Worm (Caenorhabditis elegans): ENCODE data around the gene Y6E2A.7.
"Not testable (repeated sequence)": the region's sequence is repeated elsewhere in the genome, so short reads cannot be mapped to it uniquely, and the experiment has no call there.

The Y6E2A.7 gene

DNA sequence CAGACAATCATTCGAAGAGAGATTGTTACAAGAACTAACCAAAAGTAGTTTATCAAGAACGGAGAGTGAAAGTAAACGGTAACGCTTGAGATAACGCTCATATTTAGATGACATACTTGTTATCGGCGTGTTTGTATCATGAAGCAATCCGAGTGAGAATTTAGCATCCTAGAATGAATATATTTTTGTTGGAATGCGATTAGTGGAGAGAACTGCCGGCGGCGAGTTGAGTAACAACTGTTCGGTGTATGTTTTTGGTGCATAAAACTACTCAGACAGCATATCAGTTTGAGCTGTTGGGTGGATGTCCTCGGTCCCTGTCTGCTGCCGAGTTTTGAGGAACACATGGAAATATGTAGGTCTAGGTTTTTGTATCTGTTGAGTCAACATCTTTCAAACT lies 13.9 kb downstream of the Y6E2A.7 start, which contains the start of gene T23D5.3:
TSS of gene T23D5.3 (minus strand) at position 101 of the 400 bp plus-strand sequence.
- TF ChIP-seq hlh-6 (tag; optimal IDR thresholded peaks at IDR 0.05) (no peak), hlh-30 (tag; optimal IDR thresholded peaks at IDR 0.05; ENCODE audit: insufficient read depth) (no peak), F13H6.1 (tag; optimal IDR thresholded peaks at IDR 0.05) (no peak), fax-1 (tag; optimal IDR thresholded peaks at IDR 0.05) (no peak), ceh-9 (tag; optimal IDR thresholded peaks at IDR 0.05) (no peak), eyg-1 (tag; optimal IDR thresholded peaks at IDR 0.05) (no peak), tbx-7 (tag; optimal IDR thresholded peaks at IDR 0.05) (no peak)

DNA sequence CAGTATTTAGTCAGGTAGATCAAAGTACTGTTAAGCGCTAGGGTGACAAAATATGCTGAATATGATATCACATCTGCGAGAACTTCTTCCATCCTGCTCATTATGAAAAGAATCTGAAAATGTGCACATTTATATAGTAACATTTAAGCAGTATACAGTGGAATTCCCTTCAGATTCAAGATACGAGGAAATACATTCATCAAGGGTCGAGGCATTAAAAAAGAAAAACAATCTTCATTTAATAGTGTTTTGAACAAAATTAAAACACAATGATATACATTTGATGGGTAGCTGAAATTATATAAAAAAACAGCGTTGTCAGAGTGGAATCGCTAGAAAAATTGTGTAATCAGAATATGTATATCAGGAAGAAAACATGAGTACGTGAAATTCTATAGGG lies 16.1 kb downstream of the Y6E2A.7 start, which contains the start of gene str-27:
TSS of gene str-27 (minus strand) at position 101 of the 400 bp plus-strand sequence.
- TF ChIP-seq Y22D7AL.16 (tag; optimal IDR thresholded peaks at IDR 0.05) (no peak), che-1 (tag; optimal IDR thresholded peaks at IDR 0.05) (no peak), C08G9.2 (tag; optimal IDR thresholded peaks at IDR 0.05) (no peak), ceh-14 (tag; optimal IDR thresholded peaks at IDR 0.05) (no peak), pros-1 (tag; optimal IDR thresholded peaks at IDR 0.05) (no peak), ceh-45 (GFP tag; IDR thresholded peaks at IDR 0.05) (no peak), ceh-31 (tag; optimal IDR thresholded peaks at IDR 0.05) (no peak), gmeb-2 (tag; optimal IDR thresholded peaks at IDR 0.05) (no peak), hlh-15 (tag; optimal IDR thresholded peaks at IDR 0.05) (no peak), pax-1 (tag; optimal IDR thresholded peaks at IDR 0.05) (no peak), hlh-13 (GFP tag; optimal IDR thresholded peaks at IDR 0.05) (no peak), sdc-2 (tag; optimal IDR thresholded peaks at IDR 0.05) (no peak), rnt-1 (tag; optimal IDR thresholded peaks at IDR 0.05) (no peak), pat-9 (tag; optimal IDR thresholded peaks at IDR 0.05) (no peak), nhr-232 (tag; optimal IDR thresholded peaks at IDR 0.05) (no peak)

- TF ChIP-seq zip-5 (tag; optimal IDR thresholded peaks at IDR 0.05): no peak
- no peak for TF ChIP-seq hlh-6 (tag; optimal IDR thresholded peaks at IDR 0.05)
- no peak for TF ChIP-seq madf-2 (tag; optimal IDR thresholded peaks at IDR 0.05)
- no peak for TF ChIP-seq sdc-2 (tag; optimal IDR thresholded peaks at IDR 0.05)
- TF ChIP-seq pat-9 (tag; optimal IDR thresholded peaks at IDR 0.05): no peak
- TF ChIP-seq odd-2 (tag; optimal IDR thresholded peaks at IDR 0.05): no peak
- no peak for TF ChIP-seq fkh-6 (tag; optimal IDR thresholded peaks at IDR 0.05)
- no peak for TF ChIP-seq fax-1 (tag; optimal IDR thresholded peaks at IDR 0.05)
- TF ChIP-seq nfya-1 (tag; optimal IDR thresholded peaks at IDR 0.05): no peak
- no peak for TF ChIP-seq ama-1 (optimal IDR thresholded peaks at IDR 0.05)
- no peak for TF ChIP-seq K09A11.1 (tag; optimal IDR thresholded peaks at IDR 0.05; ENCODE audit: insufficient read depth)
- no peak for TF ChIP-seq K02D7.2 (tag; optimal IDR thresholded peaks at IDR 0.05)
- TF ChIP-seq ttx-3 (tag; optimal IDR thresholded peaks at IDR 0.05): no peak
- no peak for TF ChIP-seq tbx-7 (tag; optimal IDR thresholded peaks at IDR 0.05)
- no peak for TF ChIP-seq sox-2 (GFP tag; IDR thresholded peaks at IDR 0.05)
- TF ChIP-seq tbx-2 (tag; optimal IDR thresholded peaks at IDR 0.05): no peak
- no peak for TF ChIP-seq hlh-8 (tag; optimal IDR thresholded peaks at IDR 0.05)
- TF ChIP-seq ceh-48 (tag; optimal IDR thresholded peaks at IDR 0.05): no peak
These were observed 22.2 kb downstream of the Y6E2A.7 start, which contains the start of gene str-18 for ce11 chrV:15741851-15742250. TSS of gene str-18 (minus strand) at chrV:15741951.

- not testable (repeated sequence) for TF ChIP-seq pax-1, ceh-22, rnt-1 (tag; optimal IDR thresholded peaks at IDR 0.05)
These were observed 24.7 kb downstream of the Y6E2A.7 start, which contains the start of gene str-19 for ce11 chrV:15744366-15744765. TSS of gene str-19 (minus strand) at chrV:15744466.

- not testable (repeated sequence) for TF ChIP-seq pag-3 (tag; optimal IDR thresholded peaks at IDR 0.05; ENCODE audit: borderline replicate concordance); ztf-16 (tag; optimal IDR thresholded peaks at IDR 0.05); sox-4 (tag; optimal IDR thresholded peaks at IDR 0.05)
These were observed 28.7 kb downstream of the Y6E2A.7 start, which contains the start of gene T23D5.8 for ce11 chrV:15748343-15748742. TSS of gene T23D5.8 (minus strand) at chrV:15748443.

Measured in whole organism, late embryonic.